Fruit fly (Drosophila melanogaster): ENCODE measurements around the gene X11Lbeta.

The X11Lbeta gene

DNA sequence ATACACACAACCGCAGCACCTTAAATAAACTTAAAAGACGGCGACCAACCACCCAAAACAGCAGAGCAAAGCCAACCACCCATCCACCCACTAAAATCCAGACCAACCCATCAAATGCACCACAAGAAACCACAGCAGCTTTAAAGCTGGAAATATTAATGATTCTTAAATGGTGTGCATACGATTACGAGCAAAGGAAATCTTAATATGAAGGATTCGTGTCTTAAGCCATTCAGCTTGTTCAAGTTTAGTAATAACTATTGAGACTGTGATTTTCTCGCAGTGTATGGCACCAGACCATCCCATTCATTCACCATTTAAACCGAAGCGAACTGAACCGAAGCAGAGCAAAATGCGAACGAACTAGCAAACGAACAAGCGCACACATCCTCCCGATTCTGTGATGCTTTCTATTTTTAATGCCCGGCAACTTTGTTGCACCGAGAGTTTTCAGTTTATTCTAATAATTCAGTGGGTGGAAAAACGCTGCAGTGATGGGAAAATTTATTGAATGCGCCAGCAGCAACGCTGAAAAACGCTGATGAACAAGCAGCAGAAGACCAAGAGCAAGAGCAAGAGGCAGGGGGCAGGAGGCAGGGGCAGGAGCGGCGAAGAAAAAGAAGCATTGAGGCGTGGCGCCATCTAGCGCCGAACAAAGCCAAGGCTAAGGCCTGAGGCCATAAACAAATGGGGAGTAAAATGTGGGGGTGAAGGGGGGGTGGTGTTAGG lies 110.0 kb downstream of the X11Lbeta start (continued):
- TF ChIP-seq CG10209 (GFP tag; optimal IDR thresholded peaks at IDR 0.05) (peak; percentile 85), CG6765 (GFP tag; optimal IDR thresholded peaks at IDR 0.05) (peak; percentile 48), CG15011 (GFP tag; optimal IDR thresholded peaks at IDR 0.05) (peak; percentile 75), pfk (GFP tag; optimal IDR thresholded peaks at IDR 0.05) (no peak), CG10366 (GFP tag; IDR thresholded peaks at IDR 0.05) (peak; percentile 86), Trl (optimal IDR thresholded peaks at IDR 0.05) (no peak), Trl (GFP tag; optimal IDR thresholded peaks at IDR 0.05) (peak; percentile 73), CG13123 (GFP tag; optimal IDR thresholded peaks at IDR 0.05) (peak; percentile 13), ems (GFP tag; optimal IDR thresholded peaks at IDR 0.05) (peak; percentile 84), CG4617 (GFP tag; optimal IDR thresholded peaks at IDR 0.05; ENCODE audit: borderline replicate concordance) (no peak), so (GFP tag; IDR thresholded peaks at IDR 0.05) (peak; percentile 85), H2.0 (GFP tag; IDR thresholded peaks at IDR 0.05) (peak; percentile 86), CG2712 (tag; optimal IDR thresholded peaks at IDR 0.05) (peak; percentile 92), Dbx (GFP tag; IDR thresholded peaks at IDR 0.05) (peak; percentile 78), zen (tag; optimal IDR thresholded peaks at IDR 0.05) (peak; percentile 67), slou (GFP tag; optimal IDR thresholded peaks at IDR 0.05) (peak; percentile 61), CG6254 (GFP tag; optimal IDR thresholded peaks at IDR 0.05) (peak; percentile 79), fru (optimal IDR thresholded peaks at IDR 0.05) (no peak), Lim3 (GFP tag; IDR thresholded peaks at IDR 0.05) (peak; percentile 67), vfl (GFP tag; optimal IDR thresholded peaks at IDR 0.05) (no peak), kni (GFP tag; optimal IDR thresholded peaks at IDR 0.05) (peak; percentile 23), nerfin-2 (GFP tag; IDR thresholded peaks at IDR 0.05; ENCODE audit: partially characterized antibody) (no peak), lilli (GFP tag; optimal IDR thresholded peaks at IDR 0.05) (peak; percentile 76), CG18262 (tag; optimal IDR thresholded peaks at IDR 0.05) (peak; percentile 92), toy (GFP tag; IDR thresholded peaks at IDR 0.05) (0 out of 2 replicates have a peak, but pooled peaks have one; percentile 12), CG13894 (tag; optimal IDR thresholded peaks at IDR 0.05) (peak; percentile 76), pum (GFP tag; optimal IDR thresholded peaks at IDR 0.05) (peak; percentile 84), CG11247 (GFP tag; IDR thresholded peaks at IDR 0.05) (peak; percentile 78), ind (GFP tag; optimal IDR thresholded peaks at IDR 0.05) (peak; percentile 75), CG10565 (GFP tag; optimal IDR thresholded peaks at IDR 0.05) (no peak), CG10959 (GFP tag; IDR thresholded peaks at IDR 0.05) (peak; percentile 62), CG4424 (GFP tag; optimal IDR thresholded peaks at IDR 0.05) (peak; percentile 72), CG32532 (GFP tag; IDR thresholded peaks at IDR 0.05) (peak; percentile 84), tgo (GFP tag; IDR thresholded peaks at IDR 0.05) (peak; percentile 84), Dll (GFP tag; IDR thresholded peaks at IDR 0.05; ENCODE audit: partially characterized antibody) (no peak), Dref (GFP tag; IDR thresholded peaks at IDR 0.05) (no peak), CG15514 (GFP tag; optimal IDR thresholded peaks at IDR 0.05) (peak; percentile 78), CG18476 (GFP tag; optimal IDR thresholded peaks at IDR 0.05) (peak; percentile 79), Nf-YC (tag; optimal IDR thresholded peaks at IDR 0.05) (peak; percentile 54), ab (GFP tag; optimal IDR thresholded peaks at IDR 0.05) (peak; percentile 35), CG6654 (GFP tag; optimal IDR thresholded peaks at IDR 0.05) (peak; percentile 73), CG17568 (GFP tag; optimal IDR thresholded peaks at IDR 0.05) (peak; percentile 80), Atf3 (GFP tag; optimal IDR thresholded peaks at IDR 0.05) (peak; percentile 79), yki (optimal IDR thresholded peaks at IDR 0.05) (no peak), tup (GFP tag; optimal IDR thresholded peaks at IDR 0.05) (peak; percentile 57), nmo (GFP tag; optimal IDR thresholded peaks at IDR 0.05) (peak; percentile 91), CG11560 (tag; IDR thresholded peaks at IDR 0.05) (peak; percentile 58; the same call in 1 of the 3 replicates), gsb-n (tag; optimal IDR thresholded peaks at IDR 0.05) (peak; percentile 85), pho (GFP tag; optimal IDR thresholded peaks at IDR 0.05) (peak; percentile 80), jigr1 (GFP tag; IDR thresholded peaks at IDR 0.05) (peak; percentile 71)
